Worm (Caenorhabditis elegans): ENCODE measurements around the gene Y22D7AL.16.
A peak's percentile ranks its signal among the peaks of the same experiment; 100 is the strongest.

The Y22D7AL.16 gene

DNA sequence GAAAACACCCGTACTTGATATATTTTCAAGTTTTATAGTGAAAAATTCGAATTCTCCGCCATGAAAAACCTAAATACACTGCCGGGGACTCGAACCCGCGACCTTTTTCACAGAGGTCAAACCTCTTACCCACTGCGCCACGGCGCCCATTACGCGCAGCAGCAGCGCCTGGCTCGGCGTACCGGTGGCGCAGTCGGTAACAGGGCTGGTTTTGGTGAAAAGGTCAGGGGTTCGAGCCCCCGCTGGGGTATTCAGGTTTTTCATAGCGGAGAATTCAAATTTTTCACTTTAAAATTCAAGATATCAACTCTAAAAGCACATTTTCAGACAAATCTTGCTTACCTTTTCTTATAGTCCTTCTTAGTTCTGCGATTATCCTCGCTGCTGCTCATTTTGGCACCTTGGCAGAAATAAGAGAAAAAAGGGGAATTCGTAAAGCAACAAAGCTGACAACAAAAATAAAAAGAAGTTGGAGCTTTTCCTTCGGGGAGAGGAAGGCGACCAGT is at the start of gene Y22D7AL.16:
Y22D7AL.16 (minus strand) TSS at position 456 of the 506 bp plus-strand sequence.
- TF ChIP-seq ref-1 (GFP tag; conservative IDR thresholded peaks at IDR 0.05) (no peak), T22C8.4 (GFP tag; IDR thresholded peaks at IDR 0.05) (no peak), ztf-29 (GFP tag; IDR thresholded peaks at IDR 0.05) (no peak), klf-2 (GFP tag; conservative IDR thresholded peaks at IDR 0.05) (no peak), flt-1 (GFP tag; IDR thresholded peaks at IDR 0.05) (no peak), med-1 (GFP tag; optimal IDR thresholded peaks at IDR 0.05; ENCODE audit: insufficient read depth) (no peak), tab-1 (GFP tag; IDR thresholded peaks at IDR 0.05) (no peak), cog-1 (tag; optimal IDR thresholded peaks at IDR 0.05) (no peak), ztf-23 (GFP tag; IDR thresholded peaks at IDR 0.05) (no peak)

DNA sequence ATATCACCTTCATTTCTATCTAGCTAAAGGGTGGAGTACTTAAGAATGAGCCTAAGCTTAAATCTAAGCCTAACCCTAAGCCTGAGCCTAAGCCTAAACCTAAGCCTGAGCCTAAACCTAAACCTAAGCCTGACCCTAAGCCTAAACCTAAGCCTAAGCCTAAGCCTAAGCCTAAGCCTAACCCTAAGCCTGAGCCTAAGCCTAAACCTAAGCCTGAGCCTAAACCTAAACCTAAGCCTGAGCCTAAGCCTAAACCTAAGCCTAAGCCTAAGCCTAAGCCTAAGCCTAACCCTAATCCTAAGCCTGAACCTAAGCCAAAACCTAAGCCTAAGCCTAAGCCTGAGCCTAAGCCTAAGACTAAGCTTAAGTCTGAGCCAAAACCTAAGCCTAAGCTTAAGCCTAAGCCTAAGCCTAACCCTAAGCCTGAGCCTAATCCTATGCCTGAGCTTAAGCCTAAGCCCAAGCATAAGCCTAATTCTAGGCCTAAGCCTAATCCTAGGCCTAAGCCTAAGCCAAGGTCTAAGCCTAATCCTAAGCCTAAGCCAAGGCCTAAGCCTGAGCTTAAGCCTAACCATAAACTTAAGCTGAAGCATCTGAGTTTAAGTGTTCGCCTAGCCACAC is 49.1 kb upstream of the Y22D7AL.16 start:
- TF ChIP-seq ztf-29 (GFP tag; IDR thresholded peaks at IDR 0.05), result no peak
- 0 out of 2 replicates have a peak, but pooled peaks have one; percentile 60 for TF ChIP-seq ztf-23 (GFP tag; IDR thresholded peaks at IDR 0.05)
- TF ChIP-seq cog-1 (tag; optimal IDR thresholded peaks at IDR 0.05), result no peak
- no peak for TF ChIP-seq T22C8.4 (GFP tag; IDR thresholded peaks at IDR 0.05)

DNA sequence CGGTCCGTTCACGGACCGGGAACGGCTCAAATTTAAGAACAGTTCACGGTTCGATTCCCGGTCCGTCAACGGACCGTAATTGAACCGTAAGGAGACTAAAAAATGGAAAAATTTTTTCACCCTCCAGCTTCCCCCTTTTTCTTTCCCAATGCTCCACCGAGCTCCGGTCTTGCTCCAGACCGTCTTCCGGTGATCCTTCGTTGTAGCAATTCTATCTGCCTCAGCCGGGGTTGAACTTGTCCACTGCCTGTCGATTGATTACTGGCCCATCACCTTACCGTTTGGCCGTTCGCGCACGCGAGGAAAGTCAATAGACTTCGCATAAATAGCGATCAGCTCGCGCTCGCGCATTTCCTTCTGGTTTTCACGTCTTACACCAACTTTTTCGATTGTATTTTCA is 42.2 kb upstream of the Y22D7AL.16 start:
- 0 out of 2 replicates have a peak, but pooled peaks have one; percentile 43 for TF ChIP-seq flt-1 (GFP tag; IDR thresholded peaks at IDR 0.05)
- 0 out of 2 replicates have a peak, but pooled peaks have one; percentile 37 for TF ChIP-seq ztf-23 (GFP tag; IDR thresholded peaks at IDR 0.05)
- 0 out of 2 replicates have a peak, but pooled peaks have one; percentile 37 for TF ChIP-seq tab-1 (GFP tag; IDR thresholded peaks at IDR 0.05)

DNA sequence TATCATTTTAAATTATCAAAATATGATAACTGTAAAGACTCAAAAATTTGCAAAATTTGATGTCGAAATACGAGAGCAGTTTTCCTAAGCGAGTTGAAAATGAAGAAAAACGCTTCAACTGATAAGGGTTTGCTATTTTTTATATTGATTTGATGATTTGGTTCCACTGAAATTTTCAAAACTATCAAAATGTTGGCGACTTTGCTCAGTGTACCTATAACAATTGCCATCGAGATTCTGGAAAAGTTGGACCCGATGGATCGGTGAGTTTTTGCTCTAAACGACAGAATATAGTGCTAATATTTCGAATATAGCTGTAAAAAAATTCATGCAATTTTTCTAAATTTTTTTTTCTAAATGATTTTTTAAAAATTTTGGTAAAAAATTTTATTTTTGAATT is 40.8 kb upstream of the Y22D7AL.16 start, which contains the start of the genes fbxa-13 and Y22D7AR.2:
fbxa-13 (minus strand) TSS at position 101 of the 400 bp plus-strand sequence.
Y22D7AR.2 (plus strand) TSS at position 148 of the 400 bp plus-strand sequence.
- TF ChIP-seq klf-2 (GFP tag; conservative IDR thresholded peaks at IDR 0.05) (no peak), ref-1 (GFP tag; conservative IDR thresholded peaks at IDR 0.05) (no peak), T22C8.4 (GFP tag; IDR thresholded peaks at IDR 0.05) (no peak), cog-1 (tag; optimal IDR thresholded peaks at IDR 0.05) (no peak), ztf-23 (GFP tag; IDR thresholded peaks at IDR 0.05) (no peak), med-1 (GFP tag; optimal IDR thresholded peaks at IDR 0.05; ENCODE audit: insufficient read depth) (no peak), ztf-29 (GFP tag; IDR thresholded peaks at IDR 0.05) (no peak), flt-1 (GFP tag; IDR thresholded peaks at IDR 0.05) (no peak), tab-1 (GFP tag; IDR thresholded peaks at IDR 0.05) (no peak)

DNA sequence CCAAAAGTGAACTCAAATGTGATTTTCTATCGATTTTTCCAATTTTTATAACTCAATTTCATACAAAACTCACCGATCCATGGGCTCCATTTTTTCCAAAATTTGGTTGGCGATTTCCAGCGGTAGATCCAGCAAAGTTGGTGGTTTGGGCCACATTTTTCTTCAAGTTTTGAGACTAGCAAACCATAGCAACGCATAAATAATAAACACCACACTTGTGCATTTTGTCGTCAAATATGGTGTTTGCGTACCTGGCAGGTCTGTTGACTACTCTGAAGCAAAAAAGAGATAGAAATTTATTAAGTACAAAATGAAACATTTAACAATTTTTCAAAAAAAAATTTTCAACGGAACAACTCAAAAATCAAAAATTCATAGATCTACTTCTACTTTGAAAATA is 40.3 kb upstream of the Y22D7AL.16 start:
- TF ChIP-seq ztf-29 (GFP tag; IDR thresholded peaks at IDR 0.05) (no peak), T22C8.4 (GFP tag; IDR thresholded peaks at IDR 0.05) (no peak), cog-1 (tag; optimal IDR thresholded peaks at IDR 0.05) (no peak), tab-1 (GFP tag; IDR thresholded peaks at IDR 0.05) (no peak), klf-2 (GFP tag; conservative IDR thresholded peaks at IDR 0.05) (no peak), flt-1 (GFP tag; IDR thresholded peaks at IDR 0.05) (no peak), med-1 (GFP tag; optimal IDR thresholded peaks at IDR 0.05; ENCODE audit: insufficient read depth) (no peak), ztf-23 (GFP tag; IDR thresholded peaks at IDR 0.05) (no peak), ref-1 (GFP tag; conservative IDR thresholded peaks at IDR 0.05) (no peak)

DNA sequence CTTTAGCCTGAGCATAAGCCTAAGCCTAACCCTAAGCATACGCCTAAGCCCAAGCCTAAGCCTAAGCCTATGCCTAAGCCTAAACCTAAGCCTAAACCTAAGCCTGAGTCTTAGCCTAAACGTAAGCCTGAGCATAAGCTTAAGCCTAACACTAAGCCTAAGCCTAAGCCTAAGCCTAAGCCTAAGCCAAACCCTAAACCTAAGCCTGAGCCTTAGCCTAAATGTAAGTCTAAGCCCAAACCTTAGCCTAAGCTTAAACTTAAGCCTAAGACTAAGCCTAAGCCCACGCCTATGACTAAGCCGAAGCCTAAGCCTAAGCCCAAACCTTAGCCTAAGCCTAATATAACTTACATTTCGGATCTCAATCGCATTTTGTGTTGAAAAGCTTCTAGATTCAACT is 39.0 kb upstream of the Y22D7AL.16 start:
- TF ChIP-seq ztf-29 (GFP tag; IDR thresholded peaks at IDR 0.05) (no peak), flt-1 (GFP tag; IDR thresholded peaks at IDR 0.05) (no peak), tab-1 (GFP tag; IDR thresholded peaks at IDR 0.05) (no peak), cog-1 (tag; optimal IDR thresholded peaks at IDR 0.05) (no peak)

DNA sequence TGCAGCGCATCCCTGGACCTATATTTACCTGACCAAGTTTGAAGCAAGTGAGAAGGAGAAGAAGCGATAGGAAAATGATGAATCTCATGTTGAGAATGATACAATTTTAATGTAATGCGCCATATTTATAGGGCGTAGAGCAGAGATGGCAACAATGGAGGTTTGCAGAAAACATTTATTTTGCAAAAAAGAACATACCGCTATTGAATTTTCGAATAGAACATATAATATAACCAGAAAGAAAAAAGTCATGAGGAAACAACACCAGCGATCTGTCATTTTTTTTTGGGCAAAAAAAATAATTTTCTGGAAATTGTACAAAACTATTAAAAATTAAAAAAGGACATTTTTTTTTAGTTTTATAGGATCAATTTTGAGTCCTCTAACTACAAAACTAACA is 37.3 kb upstream of the Y22D7AL.16 start, which contains the start of gene spex-3:
spex-3 (minus strand) TSS at position 101 of the 400 bp plus-strand sequence.
- TF ChIP-seq ref-1 (GFP tag; conservative IDR thresholded peaks at IDR 0.05), result no peak
- no peak for TF ChIP-seq cog-1 (tag; optimal IDR thresholded peaks at IDR 0.05)
- TF ChIP-seq flt-1 (GFP tag; IDR thresholded peaks at IDR 0.05), result no peak
- no peak for TF ChIP-seq med-1 (GFP tag; optimal IDR thresholded peaks at IDR 0.05; ENCODE audit: insufficient read depth)
- TF ChIP-seq ztf-23 (GFP tag; IDR thresholded peaks at IDR 0.05), result no peak
- TF ChIP-seq klf-2 (GFP tag; conservative IDR thresholded peaks at IDR 0.05), result no peak
- TF ChIP-seq tab-1 (GFP tag; IDR thresholded peaks at IDR 0.05), result no peak
- TF ChIP-seq ztf-29 (GFP tag; IDR thresholded peaks at IDR 0.05), result no peak
- TF ChIP-seq T22C8.4 (GFP tag; IDR thresholded peaks at IDR 0.05), result no peak

DNA sequence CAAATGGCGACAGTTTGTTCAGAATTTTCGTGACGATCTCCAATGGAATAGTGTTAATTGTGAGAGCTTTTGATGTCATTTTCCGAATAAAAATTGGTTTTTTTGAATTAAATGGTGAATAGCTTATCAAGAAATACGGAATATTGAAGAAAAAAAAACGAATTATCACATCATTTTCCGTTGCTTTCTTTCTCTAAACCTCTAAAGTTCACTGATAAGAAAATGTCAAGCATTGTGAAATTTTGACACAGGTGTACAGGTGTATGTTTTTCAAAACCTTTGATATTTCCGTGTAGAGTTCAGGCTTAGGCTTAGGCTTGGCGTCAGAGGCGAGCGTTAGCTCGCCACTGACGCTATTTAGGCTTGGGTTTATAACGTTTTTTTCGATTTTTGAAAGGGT is 33.8 kb upstream of the Y22D7AL.16 start, which contains the start of gene fbxa-74:
fbxa-74 (minus strand) TSS at position 145 of the 400 bp plus-strand sequence.
- TF ChIP-seq T22C8.4 (GFP tag; IDR thresholded peaks at IDR 0.05) (no peak), cog-1 (tag; optimal IDR thresholded peaks at IDR 0.05) (no peak), ztf-29 (GFP tag; IDR thresholded peaks at IDR 0.05) (no peak), ztf-23 (GFP tag; IDR thresholded peaks at IDR 0.05) (no peak), ref-1 (GFP tag; conservative IDR thresholded peaks at IDR 0.05) (no peak), flt-1 (GFP tag; IDR thresholded peaks at IDR 0.05) (no peak), klf-2 (GFP tag; conservative IDR thresholded peaks at IDR 0.05) (no peak), med-1 (GFP tag; optimal IDR thresholded peaks at IDR 0.05; ENCODE audit: insufficient read depth) (no peak)

DNA sequence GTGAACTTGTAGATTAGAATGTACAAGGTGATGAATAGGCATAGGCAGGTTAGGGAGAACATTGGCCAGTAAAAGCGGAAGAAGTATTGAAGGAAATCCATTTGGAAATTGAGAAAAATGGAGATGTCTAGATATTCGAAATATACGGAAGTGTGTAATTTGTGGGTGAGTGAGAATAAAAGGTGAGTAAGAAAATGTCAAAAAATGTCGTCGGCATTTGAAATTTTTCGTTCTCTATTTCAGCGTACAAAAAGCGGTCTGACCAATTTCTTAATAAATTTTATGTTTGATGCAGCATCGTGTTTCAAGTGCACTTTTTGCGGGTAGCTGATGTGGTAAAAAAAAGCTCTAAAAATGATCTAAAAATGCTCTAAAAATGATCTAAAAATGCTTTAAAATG is 30.0 kb upstream of the Y22D7AL.16 start, which contains the start of gene srd-64:
srd-64 (minus strand) TSS at position 101 of the 400 bp plus-strand sequence.
- TF ChIP-seq klf-2 (GFP tag; conservative IDR thresholded peaks at IDR 0.05) (no peak), tab-1 (GFP tag; IDR thresholded peaks at IDR 0.05) (no peak), ztf-29 (GFP tag; IDR thresholded peaks at IDR 0.05) (no peak), flt-1 (GFP tag; IDR thresholded peaks at IDR 0.05) (no peak), T22C8.4 (GFP tag; IDR thresholded peaks at IDR 0.05) (no peak), ztf-23 (GFP tag; IDR thresholded peaks at IDR 0.05) (no peak), cog-1 (tag; optimal IDR thresholded peaks at IDR 0.05) (no peak), ref-1 (GFP tag; conservative IDR thresholded peaks at IDR 0.05) (no peak), med-1 (GFP tag; optimal IDR thresholded peaks at IDR 0.05; ENCODE audit: insufficient read depth) (no peak)

DNA sequence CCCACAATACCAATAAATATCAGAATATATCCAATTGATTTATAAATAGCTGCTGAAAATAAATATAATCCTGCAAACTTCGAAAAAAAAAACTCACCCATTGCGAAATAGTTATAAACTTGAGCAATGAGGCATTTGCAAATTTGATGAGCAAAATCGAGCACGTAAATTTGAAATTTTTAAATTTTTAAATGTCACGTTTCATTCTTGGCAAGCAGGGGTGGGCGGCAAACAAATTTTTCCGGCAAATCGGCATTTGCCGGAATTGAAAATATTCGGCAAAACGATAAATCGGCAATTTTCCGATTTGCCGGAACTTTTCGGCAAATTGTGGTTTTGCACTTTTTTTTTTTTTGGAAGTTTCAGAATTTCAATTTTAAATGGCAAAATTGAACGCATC is 24.9 kb upstream of the Y22D7AL.16 start, which contains the start of gene Y22D7AR.14:
Y22D7AR.14 (minus strand) TSS at position 101 of the 400 bp plus-strand sequence.
- TF ChIP-seq ztf-23 (GFP tag; IDR thresholded peaks at IDR 0.05), result no peak
- no peak for TF ChIP-seq ztf-29 (GFP tag; IDR thresholded peaks at IDR 0.05)
- TF ChIP-seq klf-2 (GFP tag; conservative IDR thresholded peaks at IDR 0.05), result no peak
- TF ChIP-seq med-1 (GFP tag; optimal IDR thresholded peaks at IDR 0.05; ENCODE audit: insufficient read depth), result no peak
- TF ChIP-seq cog-1 (tag; optimal IDR thresholded peaks at IDR 0.05), result no peak
- no peak for TF ChIP-seq ref-1 (GFP tag; conservative IDR thresholded peaks at IDR 0.05)
- no peak for TF ChIP-seq flt-1 (GFP tag; IDR thresholded peaks at IDR 0.05)
- TF ChIP-seq tab-1 (GFP tag; IDR thresholded peaks at IDR 0.05), result no peak
- no peak for TF ChIP-seq T22C8.4 (GFP tag; IDR thresholded peaks at IDR 0.05)

Measured in whole organism, midembryonic.